Worm (Caenorhabditis elegans): Measurements from ENCODE around the gene K02E11.10.

- no peak for TF ChIP-seq F13C5.2 (tag; optimal IDR thresholded peaks at IDR 0.05)
- TF ChIP-seq flt-1 (GFP tag; IDR thresholded peaks at IDR 0.05): no peak
- TF ChIP-seq ama-1 (optimal IDR thresholded peaks at IDR 0.05): no peak
- no peak for TF ChIP-seq B0310.2 (tag; optimal IDR thresholded peaks at IDR 0.05)
- no peak for TF ChIP-seq hmbx-1 (tag; optimal IDR thresholded peaks at IDR 0.05)
- TF ChIP-seq tbx-37 (GFP tag; conservative IDR thresholded peaks at IDR 0.05): no peak
- TF ChIP-seq scrt-1 (GFP tag; IDR thresholded peaks at IDR 0.05): no peak
- TF ChIP-seq ets-7 (tag; optimal IDR thresholded peaks at IDR 0.05): no peak
- TF ChIP-seq sea-1 (GFP tag; conservative IDR thresholded peaks at IDR 0.05): no peak
Measured at ce11 chrV:14240694-14241201, at the start of gene K02E11.10.
